In genomic region chr3R:29581420-29581819, dm6 we compare ENCODE assay signal across 1 fruit fly cellular context.
TF ChIP-seq lines count a peak whose summit lies in the region.

No protein-coding gene starts in this region.

TF ChIP-seq in whole organism, embryonic, 481 proteins besides CTCF, POLR2A, EP300 and RAD21 (continued from another document and continues in another):
- TF ChIP-seq CG6254 (GFP tag; optimal IDR thresholded peaks at IDR 0.05; lab: Kevin White, UChicago): peak; percentile 60
- TF ChIP-seq Kr (GFP tag; optimal IDR thresholded peaks at IDR 0.05; lab: Kevin White, UChicago): no peak
- peak; percentile 20 for TF ChIP-seq Xbp1 (GFP tag; optimal IDR thresholded peaks at IDR 0.05; lab: Kevin White, UChicago)
- TF ChIP-seq CG2875 (GFP tag; optimal IDR thresholded peaks at IDR 0.05; lab: Kevin White, UChicago): peak; percentile 7
- TF ChIP-seq Fer2 (tag; optimal IDR thresholded peaks at IDR 0.05; lab: Kevin White, UChicago): no peak
- no peak for TF ChIP-seq CG2129 (GFP tag; IDR thresholded peaks at IDR 0.05; lab: Robert Waterston, UW; ENCODE audit: partially characterized antibody)
- TF ChIP-seq CG10209 (GFP tag; optimal IDR thresholded peaks at IDR 0.05; lab: Kevin White, UChicago): peak; percentile 37
- TF ChIP-seq chinmo (GFP tag; IDR thresholded peaks at IDR 0.05; lab: Robert Waterston, UW; ENCODE audit: partially characterized antibody): no peak
- TF ChIP-seq pros (GFP tag; optimal IDR thresholded peaks at IDR 0.05; lab: Kevin White, UChicago): peak; percentile 36
- TF ChIP-seq Lhr (GFP tag; optimal IDR thresholded peaks at IDR 0.05; lab: Kevin White, UChicago): no peak
- TF ChIP-seq Gug (GFP tag; IDR thresholded peaks at IDR 0.05; lab: Robert Waterston, UW): no peak
- TF ChIP-seq CG8388 (GFP tag; optimal IDR thresholded peaks at IDR 0.05; lab: Kevin White, UChicago): peak; percentile 28
- peak; percentile 0 for TF ChIP-seq Fer3 (tag; optimal IDR thresholded peaks at IDR 0.05; lab: Kevin White, UChicago)
- no peak for TF ChIP-seq pum (GFP tag; optimal IDR thresholded peaks at IDR 0.05; lab: Kevin White, UChicago)
- TF ChIP-seq ab (GFP tag; optimal IDR thresholded peaks at IDR 0.05; lab: Kevin White, UChicago): no peak
- TF ChIP-seq CG9215 (GFP tag; IDR thresholded peaks at IDR 0.05; lab: Robert Waterston, UW): no peak
- TF ChIP-seq ttk (GFP tag; IDR thresholded peaks at IDR 0.05; lab: Robert Waterston, UW): no peak
- TF ChIP-seq unpg (GFP tag; optimal IDR thresholded peaks at IDR 0.05; lab: Kevin White, UChicago): peak; percentile 39
- peak; percentile 64 for TF ChIP-seq CG9727 (GFP tag; optimal IDR thresholded peaks at IDR 0.05; lab: Kevin White, UChicago)
- TF ChIP-seq sima (GFP tag; optimal IDR thresholded peaks at IDR 0.05; lab: Kevin White, UChicago): no peak
- no peak for TF ChIP-seq CG17186 (GFP tag; optimal IDR thresholded peaks at IDR 0.05; lab: Kevin White, UChicago)
- TF ChIP-seq ato (GFP tag; IDR thresholded peaks at IDR 0.05; lab: Robert Waterston, UW; ENCODE audit: partially characterized antibody): no peak
- no peak for TF ChIP-seq Ets97D (GFP tag; optimal IDR thresholded peaks at IDR 0.05; lab: Kevin White, UChicago)
- TF ChIP-seq ems (GFP tag; optimal IDR thresholded peaks at IDR 0.05; lab: Kevin White, UChicago): no peak
- TF ChIP-seq CG15601 (tag; optimal IDR thresholded peaks at IDR 0.05; lab: Kevin White, UChicago): peak; percentile 38
- peak; percentile 28 for TF ChIP-seq HHEX (GFP tag; optimal IDR thresholded peaks at IDR 0.05; lab: Kevin White, UChicago)
- TF ChIP-seq sc (optimal IDR thresholded peaks at IDR 0.05; lab: Kevin White, UChicago): no peak
- TF ChIP-seq sc (GFP tag; optimal IDR thresholded peaks at IDR 0.05; lab: Kevin White, UChicago): peak; percentile 10
- no peak for TF ChIP-seq dimm (GFP tag; IDR thresholded peaks at IDR 0.05; lab: Robert Waterston, UW)
- 0 out of 3 replicates have a peak, but pooled peaks have one; percentile 18 for TF ChIP-seq dysf (GFP tag; IDR thresholded peaks at IDR 0.05; lab: Robert Waterston, UW)
- TF ChIP-seq vfl (GFP tag; optimal IDR thresholded peaks at IDR 0.05; lab: Kevin White, UChicago): no peak
- no peak for TF ChIP-seq ara (GFP tag; IDR thresholded peaks at IDR 0.05; lab: Robert Waterston, UW)
- no peak for TF ChIP-seq al (GFP tag; IDR thresholded peaks at IDR 0.05; lab: Robert Waterston, UW)
- no peak for TF ChIP-seq toy (GFP tag; IDR thresholded peaks at IDR 0.05; lab: Robert Waterston, UW)
- no peak for TF ChIP-seq hbn (GFP tag; IDR thresholded peaks at IDR 0.05; lab: Robert Waterston, UW; ENCODE audit: partially characterized antibody)
- TF ChIP-seq HLHmδ (GFP tag; optimal IDR thresholded peaks at IDR 0.05; lab: Kevin White, UChicago): no peak
- no peak for TF ChIP-seq kni (GFP tag; optimal IDR thresholded peaks at IDR 0.05; lab: Kevin White, UChicago)
- TF ChIP-seq aop (GFP tag; IDR thresholded peaks at IDR 0.05; lab: Robert Waterston, UW): no peak
- no peak for TF ChIP-seq stc (GFP tag; IDR thresholded peaks at IDR 0.05; lab: Robert Waterston, UW)
- TF ChIP-seq wdn (GFP tag; IDR thresholded peaks at IDR 0.05; lab: Robert Waterston, UW): no peak
- TF ChIP-seq zfh1 (GFP tag; IDR thresholded peaks at IDR 0.05; lab: Robert Waterston, UW): no peak
- TF ChIP-seq CG17912 (GFP tag; optimal IDR thresholded peaks at IDR 0.05; lab: Kevin White, UChicago): no peak
- no peak for TF ChIP-seq her (GFP tag; optimal IDR thresholded peaks at IDR 0.05; lab: Kevin White, UChicago)
- no peak for TF ChIP-seq CG30431 (GFP tag; optimal IDR thresholded peaks at IDR 0.05; lab: Kevin White, UChicago)
- no peak for TF ChIP-seq Bteb2 (GFP tag; optimal IDR thresholded peaks at IDR 0.05; lab: Kevin White, UChicago)
- no peak for TF ChIP-seq CG4404 (GFP tag; IDR thresholded peaks at IDR 0.05; lab: Robert Waterston, UW)
- TF ChIP-seq CkIIα-i1 (GFP tag; IDR thresholded peaks at IDR 0.05; lab: Robert Waterston, UW): no peak
- TF ChIP-seq Hr39 (optimal IDR thresholded peaks at IDR 0.05; lab: Kevin White, UChicago): no peak
- no peak for TF ChIP-seq CG11247 (GFP tag; IDR thresholded peaks at IDR 0.05; lab: Robert Waterston, UW)
- TF ChIP-seq CG2889 (GFP tag; IDR thresholded peaks at IDR 0.05; lab: Robert Waterston, UW): no peak
- TF ChIP-seq ind (GFP tag; optimal IDR thresholded peaks at IDR 0.05; lab: Kevin White, UChicago): peak; percentile 25
- TF ChIP-seq Spps (tag; optimal IDR thresholded peaks at IDR 0.05; lab: Kevin White, UChicago): peak; percentile 1
- TF ChIP-seq CG4617 (GFP tag; optimal IDR thresholded peaks at IDR 0.05; lab: Kevin White, UChicago; ENCODE audit: borderline replicate concordance): no peak
- TF ChIP-seq CG17385 (GFP tag; optimal IDR thresholded peaks at IDR 0.05; lab: Kevin White, UChicago): peak; percentile 36
- TF ChIP-seq Xrp1 (GFP tag; IDR thresholded peaks at IDR 0.05; lab: Robert Waterston, UW): peak; percentile 58
- no peak for TF ChIP-seq jing (GFP tag; optimal IDR thresholded peaks at IDR 0.05; lab: Kevin White, UChicago)
- TF ChIP-seq CG5245 (GFP tag; optimal IDR thresholded peaks at IDR 0.05; lab: Kevin White, UChicago): no peak
- no peak for TF ChIP-seq pan (optimal IDR thresholded peaks at IDR 0.05; lab: Kevin White, UChicago)
- no peak for TF ChIP-seq pan (GFP tag; optimal IDR thresholded peaks at IDR 0.05 in 1 of 2, IDR thresholded peaks at IDR 0.05 in 1 of 2)
- TF ChIP-seq sisA (GFP tag; IDR thresholded peaks at IDR 0.05; lab: Robert Waterston, UW): no peak
- TF ChIP-seq Hand (GFP tag; optimal IDR thresholded peaks at IDR 0.05; lab: Kevin White, UChicago): no peak
- no peak for TF ChIP-seq Hr78 (GFP tag; optimal IDR thresholded peaks at IDR 0.05; lab: Kevin White, UChicago)
- TF ChIP-seq B-H2 (GFP tag; optimal IDR thresholded peaks at IDR 0.05; lab: Kevin White, UChicago): no peak
- TF ChIP-seq D19A (tag; optimal IDR thresholded peaks at IDR 0.05; lab: Kevin White, UChicago): peak; percentile 62
- no peak for TF ChIP-seq CG12071 (GFP tag; optimal IDR thresholded peaks at IDR 0.05; lab: Kevin White, UChicago)
- no peak for TF ChIP-seq CG3407 (GFP tag; optimal IDR thresholded peaks at IDR 0.05; lab: Kevin White, UChicago)
- no peak for TF ChIP-seq CG3847 (GFP tag; IDR thresholded peaks at IDR 0.05; lab: Robert Waterston, UW)
- TF ChIP-seq chif (GFP tag; optimal IDR thresholded peaks at IDR 0.05; lab: Kevin White, UChicago): no peak
- TF ChIP-seq tll (GFP tag; optimal IDR thresholded peaks at IDR 0.05; lab: Kevin White, UChicago): no peak
- peak; percentile 75 for TF ChIP-seq CG10979 (tag; optimal IDR thresholded peaks at IDR 0.05; lab: Kevin White, UChicago)
- TF ChIP-seq Ravus (GFP tag; IDR thresholded peaks at IDR 0.05; lab: Robert Waterston, UW): no peak
- no peak for TF ChIP-seq Sin3A (optimal IDR thresholded peaks at IDR 0.05; lab: Kevin White, UChicago)
- peak in 1 of 2 experiments; percentile 31 for TF ChIP-seq dpn (GFP tag; optimal IDR thresholded peaks at IDR 0.05; lab: Kevin White, UChicago)
- TF ChIP-seq CG31365 (tag; optimal IDR thresholded peaks at IDR 0.05; lab: Kevin White, UChicago): no peak
- no peak for TF ChIP-seq sd (tag; optimal IDR thresholded peaks at IDR 0.05; lab: Kevin White, UChicago)
- no peak for TF ChIP-seq GATAe (GFP tag; conservative IDR thresholded peaks at IDR 0.05; lab: Robert Waterston, UW)
- TF ChIP-seq Hey (tag; optimal IDR thresholded peaks at IDR 0.05; lab: Kevin White, UChicago): peak; percentile 6
- no peak for TF ChIP-seq CG7987 (GFP tag; optimal IDR thresholded peaks at IDR 0.05; lab: Kevin White, UChicago)
- TF ChIP-seq Atf-2 (GFP tag; optimal IDR thresholded peaks at IDR 0.05; lab: Kevin White, UChicago): no peak
- peak; percentile 43; the same call in 1 of the 2 replicates for TF ChIP-seq CG17328 (GFP tag; IDR thresholded peaks at IDR 0.05; lab: Robert Waterston, UW)
- TF ChIP-seq CG10321 (GFP tag; IDR thresholded peaks at IDR 0.05; lab: Robert Waterston, UW): no peak
- peak; percentile 59 for TF ChIP-seq grau (tag; optimal IDR thresholded peaks at IDR 0.05; lab: Kevin White, UChicago)
- TF ChIP-seq BtbVII (GFP tag; optimal IDR thresholded peaks at IDR 0.05; lab: Kevin White, UChicago): no peak
- no peak for TF ChIP-seq CG14014 (GFP tag; IDR thresholded peaks at IDR 0.05; lab: Robert Waterston, UW)
- TF ChIP-seq H2.0 (GFP tag; IDR thresholded peaks at IDR 0.05; lab: Robert Waterston, UW): no peak
- TF ChIP-seq C15 (GFP tag; IDR thresholded peaks at IDR 0.05; lab: Robert Waterston, UW): no peak
- TF ChIP-seq CG17829 (tag; optimal IDR thresholded peaks at IDR 0.05; lab: Kevin White, UChicago): peak; percentile 53
- no peak for TF ChIP-seq oc (tag; optimal IDR thresholded peaks at IDR 0.05; lab: Kevin White, UChicago)
- no peak for TF ChIP-seq emc (GFP tag; optimal IDR thresholded peaks at IDR 0.05; lab: Kevin White, UChicago)
- no peak for TF ChIP-seq CG7963 (GFP tag; IDR thresholded peaks at IDR 0.05; lab: Robert Waterston, UW; ENCODE audit: partially characterized antibody)
- no peak for TF ChIP-seq CG11456 (GFP tag; IDR thresholded peaks at IDR 0.05; lab: Robert Waterston, UW)
- no peak for TF ChIP-seq tgo (GFP tag; IDR thresholded peaks at IDR 0.05; lab: Robert Waterston, UW)
- TF ChIP-seq CoRest (tag; optimal IDR thresholded peaks at IDR 0.05; lab: Kevin White, UChicago): peak; percentile 61
- TF ChIP-seq CG12155 (GFP tag; optimal IDR thresholded peaks at IDR 0.05; lab: Kevin White, UChicago): no peak
- no peak for TF ChIP-seq CG15514 (GFP tag; optimal IDR thresholded peaks at IDR 0.05; lab: Kevin White, UChicago)
- peak; percentile 53 for TF ChIP-seq Blimp-1 (GFP tag; optimal IDR thresholded peaks at IDR 0.05; lab: Kevin White, UChicago)
- TF ChIP-seq nerfin-2 (GFP tag; IDR thresholded peaks at IDR 0.05; lab: Robert Waterston, UW; ENCODE audit: partially characterized antibody): no peak
- peak; percentile 70 for TF ChIP-seq gem (tag; optimal IDR thresholded peaks at IDR 0.05; lab: Kevin White, UChicago)
- no peak for TF ChIP-seq trh (GFP tag; optimal IDR thresholded peaks at IDR 0.05; lab: Kevin White, UChicago)
- no peak for TF ChIP-seq Atf3 (GFP tag; optimal IDR thresholded peaks at IDR 0.05; lab: Kevin White, UChicago)
- TF ChIP-seq CG13894 (tag; optimal IDR thresholded peaks at IDR 0.05; lab: Kevin White, UChicago): no peak
- TF ChIP-seq HLH3B (GFP tag; IDR thresholded peaks at IDR 0.05; lab: Robert Waterston, UW): 0 out of 2 replicates have a peak, but pooled peaks have one; percentile 30
- TF ChIP-seq ac (GFP tag; optimal IDR thresholded peaks at IDR 0.05; lab: Kevin White, UChicago): no peak
- TF ChIP-seq CG2199 (GFP tag; IDR thresholded peaks at IDR 0.05; lab: Robert Waterston, UW): no peak
- TF ChIP-seq CG10431 (GFP tag; optimal IDR thresholded peaks at IDR 0.05; lab: Kevin White, UChicago): no peak
- TF ChIP-seq CG8359 (GFP tag; optimal IDR thresholded peaks at IDR 0.05; lab: Kevin White, UChicago; ENCODE audit: borderline replicate concordance): peak; percentile 31
- no peak for TF ChIP-seq yki (optimal IDR thresholded peaks at IDR 0.05; lab: Kevin White, UChicago)
- TF ChIP-seq CG13296 (GFP tag; optimal IDR thresholded peaks at IDR 0.05; lab: Kevin White, UChicago): peak; percentile 12
- no peak for TF ChIP-seq salm (tag; optimal IDR thresholded peaks at IDR 0.05; lab: Kevin White, UChicago)
- no peak for TF ChIP-seq CG30020 (tag; optimal IDR thresholded peaks at IDR 0.05; lab: Kevin White, UChicago)
- TF ChIP-seq bab2 (GFP tag; optimal IDR thresholded peaks at IDR 0.05; lab: Kevin White, UChicago): no peak
- no peak for TF ChIP-seq CG12769 (tag; optimal IDR thresholded peaks at IDR 0.05; lab: Kevin White, UChicago)
- TF ChIP-seq wor (GFP tag; IDR thresholded peaks at IDR 0.05; lab: Robert Waterston, UW): no peak
- peak; percentile 44 for TF ChIP-seq PHDP (tag; optimal IDR thresholded peaks at IDR 0.05; lab: Kevin White, UChicago)
- no peak for TF ChIP-seq CG1024 (GFP tag; IDR thresholded peaks at IDR 0.05; lab: Robert Waterston, UW)
- TF ChIP-seq br (optimal IDR thresholded peaks at IDR 0.05; lab: Kevin White, UChicago): no peak
- TF ChIP-seq dati (GFP tag; IDR thresholded peaks at IDR 0.05; lab: Robert Waterston, UW): no peak
- no peak for TF ChIP-seq tx (GFP tag; optimal IDR thresholded peaks at IDR 0.05; lab: Kevin White, UChicago)
- no peak for TF ChIP-seq Neu2 (GFP tag; optimal IDR thresholded peaks at IDR 0.05; lab: Kevin White, UChicago; ENCODE audit: borderline replicate concordance)
- no peak for TF ChIP-seq Nf-YC (tag; optimal IDR thresholded peaks at IDR 0.05; lab: Kevin White, UChicago)
- TF ChIP-seq dmrt99B (tag; optimal IDR thresholded peaks at IDR 0.05; lab: Kevin White, UChicago): peak; percentile 69
- TF ChIP-seq CG6854 (GFP tag; optimal IDR thresholded peaks at IDR 0.05; lab: Kevin White, UChicago): no peak
- TF ChIP-seq Abd-B (GFP tag; optimal IDR thresholded peaks at IDR 0.05; lab: Kevin White, UChicago): no peak
- TF ChIP-seq CG1832 (GFP tag; optimal IDR thresholded peaks at IDR 0.05; lab: Kevin White, UChicago): no peak
- no peak for TF ChIP-seq inv (GFP tag; IDR thresholded peaks at IDR 0.05; lab: Robert Waterston, UW; ENCODE audit: partially characterized antibody)
- TF ChIP-seq CG32532 (GFP tag; IDR thresholded peaks at IDR 0.05; lab: Robert Waterston, UW): no peak
- no peak for TF ChIP-seq Hmx (GFP tag; optimal IDR thresholded peaks at IDR 0.05; lab: Kevin White, UChicago)
- no peak for TF ChIP-seq en (GFP tag; optimal IDR thresholded peaks at IDR 0.05; lab: Kevin White, UChicago)
- TF ChIP-seq tna (GFP tag; IDR thresholded peaks at IDR 0.05; lab: Robert Waterston, UW; ENCODE audit: partially characterized antibody): no peak
- no peak for TF ChIP-seq E2f1 (GFP tag; IDR thresholded peaks at IDR 0.05; lab: Robert Waterston, UW)
- no peak for TF ChIP-seq Doc2 (GFP tag; IDR thresholded peaks at IDR 0.05; lab: Robert Waterston, UW)
- no peak for TF ChIP-seq pnt (GFP tag; optimal IDR thresholded peaks at IDR 0.05; lab: Kevin White, UChicago)
- no peak for TF ChIP-seq CG6689 (GFP tag; IDR thresholded peaks at IDR 0.05; lab: Robert Waterston, UW)
- TF ChIP-seq CG8089 (GFP tag; optimal IDR thresholded peaks at IDR 0.05; lab: Kevin White, UChicago): no peak
- no peak for TF ChIP-seq bowl (GFP tag; IDR thresholded peaks at IDR 0.05; lab: Robert Waterston, UW)
- no peak for TF ChIP-seq CG14860 (GFP tag; IDR thresholded peaks at IDR 0.05; lab: Robert Waterston, UW; ENCODE audit: partially characterized antibody)
- TF ChIP-seq Awh (GFP tag; IDR thresholded peaks at IDR 0.05; lab: Robert Waterston, UW): no peak
- TF ChIP-seq danr (GFP tag; IDR thresholded peaks at IDR 0.05; lab: Robert Waterston, UW): no peak
- TF ChIP-seq CG6654 (GFP tag; optimal IDR thresholded peaks at IDR 0.05; lab: Kevin White, UChicago): no peak
